Worm (Caenorhabditis elegans) whole organism, young adult: Measurements from ENCODE around the gene vab-1.

Source experiments
- B0261.1 ChIP-seq: sonication (generic microtip); optimal IDR thresholded peaks from 2 replicates; lab custom pipeline; 2016; ENCODE audit warnings: mild to moderate bottlenecking, missing genetic modification characterization, moderate library complexity, missing compliant biosample characterization
- C06A6.2 ChIP-seq: fragments of 200-800 bp; sonication (Bioruptor generic); conservative IDR thresholded peaks from 2 replicates; pipeline ENCODE4 v1.3.6; 2022; ENCODE audit warnings: missing genetic modification characterization, missing compliant biosample characterization
- C17E4.6 ChIP-seq: fragments of 200-800 bp; sonication (Bioruptor generic); IDR thresholded peaks from 2 replicates; pipeline ENCODE4 v1.3.6; 2022; ENCODE audit warnings: missing genetic modification reagents, missing genetic modification characterization, missing compliant biosample characterization
- D2030.7 ChIP-seq: fragments of 200-800 bp; sonication (Bioruptor generic); IDR thresholded peaks from 2 replicates; pipeline ENCODE4 v1.3.6; 2022; ENCODE audit warnings: missing genetic modification reagents, missing genetic modification characterization, missing compliant biosample characterization
- F23B12.7 ChIP-seq: sonication (generic microtip); optimal IDR thresholded peaks from 2 replicates; lab custom pipeline; 2017; ENCODE audit warnings: missing genetic modification characterization, mild to moderate bottlenecking, missing compliant biosample characterization, antibody characterized with exemption, moderate library complexity; ENCODE audit not compliant: insufficient read depth
- F52B5.7 ChIP-seq: sonication (generic microtip); optimal IDR thresholded peaks from 2 replicates; lab custom pipeline; 2016; ENCODE audit warnings: mild to moderate bottlenecking, missing genetic modification characterization, missing compliant biosample characterization
- F55B11.4 ChIP-seq: sonication (generic microtip); optimal IDR thresholded peaks from 2 replicates; lab custom pipeline; 2016; ENCODE audit warnings: missing compliant biosample characterization, missing genetic modification characterization, borderline replicate concordance; ENCODE audit not compliant: insufficient read depth
- F57A8.1 ChIP-seq: fragments of 200-800 bp; sonication (Bioruptor generic); optimal IDR thresholded peaks from 2 replicates; lab custom pipeline; 2018; ENCODE audit warnings: mild to moderate bottlenecking, missing genetic modification characterization, moderate library complexity, missing compliant biosample characterization
- akir-1 ChIP-seq: fragments of 200-800 bp; sonication (Bioruptor generic); optimal IDR thresholded peaks from 2 replicates; lab custom pipeline; 2018; ENCODE audit warnings: mild to moderate bottlenecking, missing genetic modification characterization, moderate library complexity, missing compliant biosample characterization
- ama-1 ChIP-seq, 3 experiments: fragments of 150-350 bp in 1 of 3; sonication (generic microtip) in 2 of 3; optimal IDR thresholded peaks; 2 replicates each; lab custom pipeline; 2014 to 2018; ENCODE audit warnings: missing biosample characterization in 2 of 3, missing genetic modification characterization in 2 of 3, missing genetic modification reagents in 2 of 3
- aptf-3 ChIP-seq: fragments of 200-800 bp; sonication (Bioruptor generic); IDR thresholded peaks from 2 replicates; pipeline ENCODE4 v1.3.6; 2022; ENCODE audit warnings: missing genetic modification characterization, missing compliant biosample characterization
- ceh-91 ChIP-seq: fragments of 200-800 bp; sonication (Bioruptor generic); IDR thresholded peaks from 2 replicates; pipeline ENCODE4 v1.3.6; 2022; ENCODE audit warnings: missing genetic modification reagents, missing genetic modification characterization, missing compliant biosample characterization
- dpff-1 ChIP-seq: sonication (generic microtip); optimal IDR thresholded peaks from 2 replicates; lab custom pipeline; 2017; ENCODE audit warnings: mild to moderate bottlenecking, missing genetic modification characterization, missing compliant biosample characterization
- efl-1 ChIP-seq: fragments of 150-350 bp; optimal IDR thresholded peaks from 2 replicates; lab custom pipeline; 2014; ENCODE audit warnings: missing biosample characterization, missing genetic modification reagents, missing genetic modification characterization
- egl-18 ChIP-seq: fragments of 200-800 bp; sonication (Bioruptor generic); IDR thresholded peaks from 2 replicates; pipeline ENCODE4 v1.3.6; 2022; ENCODE audit warnings: missing genetic modification reagents, missing genetic modification characterization, missing compliant biosample characterization
- egrh-3 ChIP-seq: fragments of 200-800 bp; sonication (Bioruptor generic); IDR thresholded peaks from 2 replicates; pipeline ENCODE4 v1.3.6; 2022; ENCODE audit warnings: missing genetic modification reagents, missing genetic modification characterization, missing compliant biosample characterization
- him-1 ChIP-seq: sonication (generic microtip); optimal IDR thresholded peaks from 2 replicates; lab custom pipeline; 2016; ENCODE audit warnings: missing genotype, missing genetic modification reagents, missing genetic modification characterization, missing compliant biosample characterization
- hlh-26 ChIP-seq: fragments of 200-800 bp; sonication (Bioruptor generic); conservative IDR thresholded peaks from 2 replicates; pipeline ENCODE4 v1.3.6; 2022; ENCODE audit warnings: missing genetic modification reagents, missing genetic modification characterization, missing compliant biosample characterization
- hmg-1.2 ChIP-seq: fragments of 200-800 bp; sonication (Bioruptor generic); IDR thresholded peaks from 2 replicates; pipeline ENCODE4 v1.3.6; 2022; ENCODE audit warnings: missing genetic modification reagents, missing genetic modification characterization, missing compliant biosample characterization
- lag-1 ChIP-seq: fragments of 200-800 bp; sonication (Bioruptor generic); IDR thresholded peaks from 2 replicates; pipeline ENCODE4 v1.3.6; 2022; ENCODE audit warnings: missing genetic modification reagents, missing genetic modification characterization, missing compliant biosample characterization
- lin-26 ChIP-seq: fragments of 200-800 bp; sonication (Bioruptor generic); IDR thresholded peaks from 2 replicates; pipeline ENCODE4 v1.3.6; 2022; ENCODE audit warnings: missing genetic modification reagents, missing genetic modification characterization, missing compliant biosample characterization
- lir-1 ChIP-seq: fragments of 200-800 bp; sonication (Bioruptor generic); conservative IDR thresholded peaks from 2 replicates; pipeline ENCODE4 v1.3.6; 2022; ENCODE audit warnings: missing genetic modification reagents, missing genetic modification characterization, missing compliant biosample characterization
- lsl-1 ChIP-seq: fragments of 200-800 bp; sonication (Bioruptor generic); optimal IDR thresholded peaks from 2 replicates; lab custom pipeline; 2018; ENCODE audit warnings: mild to moderate bottlenecking, missing genetic modification characterization, moderate library complexity, missing compliant biosample characterization
- madf-10 ChIP-seq: sonication (generic microtip); optimal IDR thresholded peaks from 2 replicates; lab custom pipeline; 2016; ENCODE audit warnings: mild to moderate bottlenecking, missing genetic modification characterization, missing compliant biosample characterization
- madf-3 ChIP-seq: fragments of 200-800 bp; sonication (Bioruptor generic); IDR thresholded peaks from 2 replicates; pipeline ENCODE4 v1.3.6; 2022; ENCODE audit warnings: missing genetic modification reagents, missing genetic modification characterization, missing compliant biosample characterization
- madf-6 ChIP-seq: fragments of 200-800 bp; sonication (Bioruptor generic); IDR thresholded peaks from 2 replicates; pipeline ENCODE4 v1.3.6; 2022; ENCODE audit warnings: missing genetic modification reagents, missing genetic modification characterization, missing compliant biosample characterization
- madf-8 ChIP-seq: fragments of 200-800 bp; sonication (Bioruptor generic); conservative IDR thresholded peaks from 2 replicates; pipeline ENCODE4 v1.3.6; 2022; ENCODE audit warnings: missing genetic modification reagents, missing genetic modification characterization, missing compliant biosample characterization
- mcd-1 ChIP-seq: fragments of 200-800 bp; sonication (Bioruptor generic); IDR thresholded peaks from 2 replicates; pipeline ENCODE4 v1.3.6; 2022; ENCODE audit warnings: missing genetic modification reagents, missing genetic modification characterization, missing compliant biosample characterization
- nfya-1 ChIP-seq: sonication (generic microtip); optimal IDR thresholded peaks from 2 replicates; lab custom pipeline; 2017; ENCODE audit warnings: antibody characterized with exemption, missing compliant biosample characterization, missing genetic modification characterization, borderline replicate concordance; ENCODE audit not compliant: insufficient read depth
- nfya-2 ChIP-seq: fragments of 200-800 bp; sonication (Bioruptor generic); IDR thresholded peaks from 2 replicates; pipeline ENCODE4 v1.3.6; 2022; ENCODE audit warnings: missing genetic modification reagents, missing genetic modification characterization, missing compliant biosample characterization
- nhr-120 ChIP-seq: fragments of 200-800 bp; sonication (Bioruptor generic); IDR thresholded peaks from 2 replicates; pipeline ENCODE4 v1.3.6; 2022; ENCODE audit warnings: missing genetic modification characterization, missing compliant biosample characterization
- nhr-179 ChIP-seq: sonication (generic microtip); optimal IDR thresholded peaks from 2 replicates; lab custom pipeline; 2016; ENCODE audit warnings: mild to moderate bottlenecking, missing genetic modification characterization, missing compliant biosample characterization
- nhr-80 ChIP-seq: sonication (generic microtip); optimal IDR thresholded peaks from 2 replicates; lab custom pipeline; 2016; ENCODE audit warnings: missing genetic modification characterization, missing compliant biosample characterization
- nhr-90 ChIP-seq: sonication (generic microtip); optimal IDR thresholded peaks from 2 replicates; lab custom pipeline; 2016; ENCODE audit warnings: missing genotype, mild to moderate bottlenecking, missing genetic modification characterization, missing compliant biosample characterization
- pbrm-1 ChIP-seq: fragments of 200-800 bp; sonication (Bioruptor generic); IDR thresholded peaks from 2 replicates; pipeline ENCODE4 v1.3.6; 2022; ENCODE audit warnings: missing genetic modification reagents, missing genetic modification characterization, missing compliant biosample characterization
- rcor-1 ChIP-seq: fragments of 200-800 bp; sonication (Bioruptor generic); IDR thresholded peaks from 2 replicates; pipeline ENCODE4 v1.3.6; 2022; ENCODE audit warnings: missing genetic modification reagents, missing genetic modification characterization, missing compliant biosample characterization
- snpc-1.1 ChIP-seq: sonication (generic microtip); optimal IDR thresholded peaks from 2 replicates; lab custom pipeline; 2017; ENCODE audit warnings: missing genetic modification characterization, mild to moderate bottlenecking, missing compliant biosample characterization, antibody characterized with exemption, moderate library complexity, missing genotype, missing genetic modification reagents; ENCODE audit not compliant: insufficient read depth
- somi-1 ChIP-seq: fragments of 200-800 bp; sonication (Bioruptor generic); optimal IDR thresholded peaks from 2 replicates; lab custom pipeline; 2018; ENCODE audit warnings: mild to moderate bottlenecking, missing genetic modification characterization, missing compliant biosample characterization
- tbp1 ChIP-seq: fragments of 200-800 bp; sonication (Bioruptor generic); optimal IDR thresholded peaks from 2 replicates; lab custom pipeline; 2018; ENCODE audit warnings: mild to moderate bottlenecking, missing genetic modification characterization, missing compliant biosample characterization
- tlf-1 ChIP-seq: fragments of 200-800 bp; sonication (Bioruptor generic); optimal IDR thresholded peaks from 2 replicates; lab custom pipeline; 2018; ENCODE audit warnings: mild to moderate bottlenecking, missing genetic modification characterization, missing compliant biosample characterization
- unc-62 ChIP-seq: fragments of 150-350 bp; optimal IDR thresholded peaks from 2 replicates; lab custom pipeline; 2014; ENCODE audit warnings: missing biosample characterization, missing genetic modification reagents, missing genetic modification characterization
- xnd-1 ChIP-seq: sonication (generic microtip); optimal IDR thresholded peaks from 2 replicates; lab custom pipeline; 2016; ENCODE audit warnings: missing genotype, missing genetic modification reagents, missing genetic modification characterization, missing compliant biosample characterization
- ztf-26 ChIP-seq: sonication (generic microtip); optimal IDR thresholded peaks from 2 replicates; lab custom pipeline; 2017; ENCODE audit warnings: missing genetic modification characterization, missing compliant biosample characterization
- ztf-3 ChIP-seq: fragments of 200-800 bp; sonication (Bioruptor generic); optimal IDR thresholded peaks from 2 replicates; lab custom pipeline; 2018; ENCODE audit warnings: mild to moderate bottlenecking, missing genetic modification characterization, missing compliant biosample characterization
- ztf-6 ChIP-seq: fragments of 200-800 bp; sonication (Bioruptor generic); IDR thresholded peaks from 2 replicates; pipeline ENCODE4 v1.3.6; 2022; ENCODE audit warnings: missing genetic modification reagents, missing genetic modification characterization, missing compliant biosample characterization

Gene vab-1

ce11 chrII:4571868-4572267 lies at the start of gene vab-1:
vab-1 (plus strand) TSS chrII:4572000.
- TF ChIP-seq somi-1 (GFP tag; lab: Kevin White, UChicago) (no peak), akir-1 (GFP tag; lab: Kevin White, UChicago) (no peak), madf-10 (tag; lab: Kevin White, UChicago) (no peak), egrh-3 (GFP tag; lab: Robert Waterston, UW) (no peak), hmg-1.2 (GFP tag; lab: Robert Waterston, UW) (no peak), lir-1 (GFP tag; lab: Robert Waterston, UW) (no peak), egl-18 (no peak)

- no peak for TF ChIP-seq nhr-179 (tag; lab: Kevin White, UChicago)
- no peak for TF ChIP-seq ztf-6 (GFP tag; lab: Robert Waterston, UW)
- no peak for TF ChIP-seq F57A8.1 (GFP tag; lab: Kevin White, UChicago)
- TF ChIP-seq ztf-26 (tag; lab: Kevin White, UChicago), result no peak
- TF ChIP-seq tlf-1 (GFP tag; lab: Kevin White, UChicago), result no peak
- TF ChIP-seq hlh-26 (GFP tag; lab: Robert Waterston, UW), result no peak
- peak; percentile 86 for TF ChIP-seq lsl-1 (GFP tag; lab: Kevin White, UChicago)
- TF ChIP-seq F52B5.7 (tag; lab: Kevin White, UChicago), result no peak
- TF ChIP-seq him-1 (tag; lab: Kevin White, UChicago), result no peak
These were observed 48.6 kb upstream of the vab-1 start, which contains the start of the genes B0304.4 and B0304.2 for ce11 chrII:4523122-4523672. B0304.4 (minus strand) TSS chrII:4523222. B0304.2 (plus strand) TSS chrII:4523622.

- TF ChIP-seq madf-3 (GFP tag; lab: Robert Waterston, UW) (no peak), B0261.1 (tag; lab: Kevin White, UChicago) (no peak), lin-26 (GFP tag; lab: Robert Waterston, UW) (no peak), xnd-1 (tag; lab: Kevin White, UChicago) (peak; percentile 41), mcd-1 (GFP tag; lab: Robert Waterston, UW) (no peak), lag-1 (GFP tag; lab: Robert Waterston, UW) (no peak), ceh-91 (GFP tag; lab: Robert Waterston, UW) (0 out of 2 replicates have a peak, but pooled peaks have one; percentile 11), nhr-120 (no peak), nfya-1 (tag; lab: Kevin White, UChicago) (no peak), ama-1 (optimal IDR thresholded peaks at IDR 0.05; lab: Kevin White, UChicago) (no peak), ama-1 (GFP tag; optimal IDR thresholded peaks at IDR 0.05; lab: Kevin White, UChicago) (no peak), hlh-26 (GFP tag; lab: Robert Waterston, UW) (no peak), madf-6 (GFP tag; lab: Robert Waterston, UW) (peak; percentile 81), ztf-3 (GFP tag; lab: Kevin White, UChicago) (no peak), efl-1 (peak; percentile 59), dpff-1 (tag; lab: Kevin White, UChicago) (no peak), unc-62 (no peak), nhr-179 (tag; lab: Kevin White, UChicago) (no peak), nfya-2 (GFP tag; lab: Robert Waterston, UW) (no peak), tbp1 (no peak), pbrm-1 (GFP tag; lab: Robert Waterston, UW) (no peak), F55B11.4 (tag; lab: Kevin White, UChicago) (no peak), snpc-1.1 (tag; lab: Kevin White, UChicago) (no peak), C06A6.2 (GFP tag; lab: Robert Waterston, UW) (no peak), nhr-90 (tag; lab: Kevin White, UChicago) (no peak), aptf-3 (GFP tag; lab: Robert Waterston, UW) (no peak), madf-8 (GFP tag; lab: Robert Waterston, UW) (peak; percentile 62), C17E4.6 (GFP tag; lab: Robert Waterston, UW) (no peak), D2030.7 (no peak), nhr-80 (no peak), F23B12.7 (tag; lab: Kevin White, UChicago) (no peak), rcor-1 (GFP tag; lab: Robert Waterston, UW) (no peak)
These were observed 46.6 kb upstream of the vab-1 start for ce11 chrII:4525185-4525584.
